Worm (Caenorhabditis elegans): Measurements from ENCODE around the gene srx-136.

srx-136 gene

DNA sequence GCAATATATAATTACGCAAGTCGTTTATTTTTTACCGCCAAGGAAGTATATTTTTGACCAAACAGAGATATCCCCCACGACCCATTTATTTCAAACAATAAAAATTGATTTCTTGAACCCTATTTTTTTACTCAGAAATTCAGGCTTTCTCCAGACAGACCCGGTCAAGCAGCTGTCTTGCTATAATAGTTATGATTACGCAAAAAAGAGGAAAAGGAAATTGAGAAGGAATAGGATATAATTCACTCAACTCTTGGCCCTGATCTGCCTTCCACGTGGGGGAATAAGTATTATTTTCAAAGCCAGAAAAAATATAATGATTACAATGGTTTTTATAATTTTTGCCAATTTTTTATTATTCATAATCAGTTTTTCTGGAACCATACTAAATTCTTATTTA, at the start of gene srx-136:
TSS of gene srx-136 (plus strand) at position 301 of the 400 bp plus-strand sequence.
- TF ChIP-seq madf-6 (GFP tag; IDR thresholded peaks at IDR 0.05) (no peak), let-526 (GFP tag; IDR thresholded peaks at IDR 0.05) (no peak), hrde-1 (tag; optimal IDR thresholded peaks at IDR 0.05; ENCODE audit: borderline replicate concordance) (no peak), snpc-3.4 (tag; optimal IDR thresholded peaks at IDR 0.05) (no peak), tlf-1 (GFP tag; optimal IDR thresholded peaks at IDR 0.05) (no peak), bed-1 (GFP tag; IDR thresholded peaks at IDR 0.05) (no peak), ceh-40 (GFP tag; IDR thresholded peaks at IDR 0.05) (no peak)

DNA sequence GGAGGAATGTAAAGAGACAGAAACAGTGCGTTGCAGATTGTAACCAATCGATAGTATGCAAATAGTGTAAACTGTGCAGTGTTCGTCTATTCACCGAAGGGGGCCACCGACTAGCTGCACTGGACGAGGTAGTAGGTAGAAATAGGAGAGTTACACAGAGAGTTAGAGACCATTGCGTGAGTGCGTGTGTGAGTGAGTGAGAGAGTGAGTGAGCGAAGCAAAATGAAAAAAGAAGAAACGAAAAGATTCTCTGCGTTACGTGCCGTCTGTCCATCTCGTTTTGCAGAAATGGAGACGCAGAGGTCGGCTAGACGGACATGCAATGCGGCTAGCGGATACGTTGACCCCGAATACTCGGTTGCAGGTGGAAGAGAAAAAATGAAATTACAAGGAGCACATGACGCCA, 48.8 kb upstream of the srx-136 start:
- TF ChIP-seq snpc-1.1 (tag; optimal IDR thresholded peaks at IDR 0.05; ENCODE audit: insufficient read depth) (no peak), hmg-1.2 (GFP tag; IDR thresholded peaks at IDR 0.05) (peak; percentile 74; the same call in 1 of the 2 replicates), ceh-27 (GFP tag; optimal IDR thresholded peaks at IDR 0.05) (peak; percentile 27), nhr-27 (tag; optimal IDR thresholded peaks at IDR 0.05) (no peak), Y56A3A.18 (GFP tag; IDR thresholded peaks at IDR 0.05) (0 out of 2 replicates have a peak, but pooled peaks have one; percentile 44), nhr-80 (tag; optimal IDR thresholded peaks at IDR 0.05) (peak; percentile 67), gei-17 (GFP tag; optimal IDR thresholded peaks at IDR 0.05) (peak; percentile 22), lin-35 (GFP tag; optimal IDR thresholded peaks at IDR 0.05) (peak in 1 of 3 experiments; percentile 28), ztf-18 (tag; optimal IDR thresholded peaks at IDR 0.05) (peak; percentile 60), rcor-1 (GFP tag; IDR thresholded peaks at IDR 0.05) (peak; percentile 57; the same call in 1 of the 2 replicates), akir-1 (GFP tag; optimal IDR thresholded peaks at IDR 0.05) (no peak), athp-1 (tag; optimal IDR thresholded peaks at IDR 0.05) (no peak), egl-44 (GFP tag; IDR thresholded peaks at IDR 0.05) (no peak), K12H6.12 (tag; optimal IDR thresholded peaks at IDR 0.05) (peak; percentile 78), lir-1 (GFP tag; conservative IDR thresholded peaks at IDR 0.05) (0 out of 2 replicates have a peak, but pooled peaks have one; percentile 49), unc-130 (GFP tag; optimal IDR thresholded peaks at IDR 0.05) (no peak), attf-5 (GFP tag; optimal IDR thresholded peaks at IDR 0.05) (peak; percentile 77), ceh-58 (GFP tag; IDR thresholded peaks at IDR 0.05) (no peak), chd-7 (tag; optimal IDR thresholded peaks at IDR 0.05) (peak; percentile 31)

DNA sequence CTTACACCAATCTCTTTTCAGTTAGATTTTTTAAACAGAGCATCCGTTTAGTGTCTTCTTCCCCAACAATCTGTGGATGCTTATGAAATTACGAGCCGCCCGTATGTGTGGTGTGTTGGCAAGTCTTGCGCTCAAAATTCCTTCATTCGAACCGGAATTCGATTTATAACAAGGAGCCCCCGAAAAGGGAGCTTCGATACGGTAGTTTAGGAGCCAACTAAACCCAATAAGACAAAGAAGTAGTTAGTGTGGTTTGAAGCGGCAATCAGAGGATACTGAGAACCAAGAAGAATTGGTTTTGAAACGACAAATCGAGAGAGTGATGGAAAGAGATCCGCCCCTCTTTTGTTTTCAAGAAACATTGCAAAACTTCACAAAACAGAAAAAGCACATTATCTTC, 44.9 kb upstream of the srx-136 start:
- TF ChIP-seq lin-54 (GFP tag; optimal IDR thresholded peaks at IDR 0.05) (no peak), ama-1 (optimal IDR thresholded peaks at IDR 0.05) (no peak), ama-1 (GFP tag; optimal IDR thresholded peaks at IDR 0.05) (no peak), tlf-1 (GFP tag; optimal IDR thresholded peaks at IDR 0.05) (no peak), K12H6.12 (tag; optimal IDR thresholded peaks at IDR 0.05) (no peak), xnd-1 (tag; optimal IDR thresholded peaks at IDR 0.05) (no peak), attf-5 (GFP tag; optimal IDR thresholded peaks at IDR 0.05) (no peak), athp-1 (tag; optimal IDR thresholded peaks at IDR 0.05) (no peak), hlh-12 (tag; optimal IDR thresholded peaks at IDR 0.05) (no peak), B0336.3 (GFP tag; IDR thresholded peaks at IDR 0.05) (no peak), B0019.2 (GFP tag; conservative IDR thresholded peaks at IDR 0.05) (no peak), die-1 (tag; optimal IDR thresholded peaks at IDR 0.05) (no peak), hmg-1.2 (GFP tag; IDR thresholded peaks at IDR 0.05) (no peak), gei-17 (GFP tag; optimal IDR thresholded peaks at IDR 0.05) (no peak), nfyb-1 (GFP tag; IDR thresholded peaks at IDR 0.05) (no peak), sptf-2 (GFP tag; optimal IDR thresholded peaks at IDR 0.05) (no peak), nfya-1 (tag; optimal IDR thresholded peaks at IDR 0.05; ENCODE audit: borderline replicate concordance, insufficient read depth) (no peak), F10E7.11 (tag; optimal IDR thresholded peaks at IDR 0.05) (no peak), mcd-1 (GFP tag; IDR thresholded peaks at IDR 0.05) (no peak)
